Fruit fly (Drosophila melanogaster): ENCODE data around the gene Pa1.

Pa1 gene

DNA sequence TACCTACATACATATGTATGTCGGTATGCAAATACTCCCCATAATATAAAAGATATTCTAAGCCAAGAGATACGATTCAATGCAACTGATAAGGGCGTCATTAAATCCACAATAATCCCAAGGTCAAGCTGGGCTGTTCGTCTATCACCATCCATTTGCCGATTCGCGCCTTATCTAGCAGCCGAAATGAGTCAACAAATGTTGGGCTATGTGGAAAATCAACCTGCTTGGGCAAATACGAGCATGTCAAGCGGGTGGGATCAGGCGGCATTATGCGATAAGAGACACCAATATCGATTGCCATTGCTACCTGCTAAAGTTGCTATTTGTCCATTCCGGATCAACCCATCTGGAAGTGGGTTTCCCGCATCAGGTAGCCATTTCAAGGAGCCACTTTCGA is 36.4 kb upstream of the Pa1 start:
- TF ChIP-seq CG10631 (GFP tag; optimal IDR thresholded peaks at IDR 0.05), result no peak
- peak; percentile 42 for TF ChIP-seq fkh (GFP tag; optimal IDR thresholded peaks at IDR 0.05)
- no peak for TF ChIP-seq Hr4 (GFP tag; optimal IDR thresholded peaks at IDR 0.05)
- TF ChIP-seq svp (GFP tag), result peak; percentile 81
- no peak for TF ChIP-seq topi (GFP tag; optimal IDR thresholded peaks at IDR 0.05)
- TF ChIP-seq Eip78C (GFP tag), result peak; percentile 32

- TF ChIP-seq spab (GFP tag; optimal IDR thresholded peaks at IDR 0.05) (no peak), achi (GFP tag; optimal IDR thresholded peaks at IDR 0.05) (peak; percentile 4), svp (GFP tag) (peak; percentile 33), pdm3 (GFP tag; optimal IDR thresholded peaks at IDR 0.05) (peak; percentile 6), CG11762 (GFP tag; optimal IDR thresholded peaks at IDR 0.05; ENCODE audit: insufficient read depth) (no peak), CG9139 (GFP tag; optimal IDR thresholded peaks at IDR 0.05) (no peak), Sox14 (GFP tag; optimal IDR thresholded peaks at IDR 0.05) (peak; percentile 23), CG1621 (tag; optimal IDR thresholded peaks at IDR 0.05) (peak; percentile 2), Eip75B (GFP tag; optimal IDR thresholded peaks at IDR 0.05) (no peak), CG6808 (GFP tag; optimal IDR thresholded peaks at IDR 0.05) (peak; percentile 17), Gug (GFP tag; IDR thresholded peaks at IDR 0.05) (no peak), Smox (GFP tag; optimal IDR thresholded peaks at IDR 0.05) (no peak), Eip78C (GFP tag) (peak; percentile 60), CG7368 (GFP tag; optimal IDR thresholded peaks at IDR 0.05) (no peak), ss (GFP tag; optimal IDR thresholded peaks at IDR 0.05) (peak in 1 of 2 experiments; percentile 40), CG16779 (tag; optimal IDR thresholded peaks at IDR 0.05) (no peak), Blimp-1 (GFP tag; optimal IDR thresholded peaks at IDR 0.05) (no peak), fkh (GFP tag; optimal IDR thresholded peaks at IDR 0.05) (peak; percentile 57), Met (GFP tag; optimal IDR thresholded peaks at IDR 0.05) (peak; percentile 23), acj6 (GFP tag; optimal IDR thresholded peaks at IDR 0.05) (no peak), Hr38 (GFP tag; optimal IDR thresholded peaks at IDR 0.05) (no peak), Sox102F (GFP tag; optimal IDR thresholded peaks at IDR 0.05) (no peak), OdsH (GFP tag; optimal IDR thresholded peaks at IDR 0.05) (peak; percentile 0), Hr39 (GFP tag; optimal IDR thresholded peaks at IDR 0.05) (no peak), esn (GFP tag; optimal IDR thresholded peaks at IDR 0.05) (peak; percentile 24)
Measured at dm6 chrX:11325175-11325768, 33.8 kb upstream of the Pa1 start, which contains the start of gene Gapvd1. Gene Gapvd1, plus strand, starts transcription at chrX:11325385.

DNA sequence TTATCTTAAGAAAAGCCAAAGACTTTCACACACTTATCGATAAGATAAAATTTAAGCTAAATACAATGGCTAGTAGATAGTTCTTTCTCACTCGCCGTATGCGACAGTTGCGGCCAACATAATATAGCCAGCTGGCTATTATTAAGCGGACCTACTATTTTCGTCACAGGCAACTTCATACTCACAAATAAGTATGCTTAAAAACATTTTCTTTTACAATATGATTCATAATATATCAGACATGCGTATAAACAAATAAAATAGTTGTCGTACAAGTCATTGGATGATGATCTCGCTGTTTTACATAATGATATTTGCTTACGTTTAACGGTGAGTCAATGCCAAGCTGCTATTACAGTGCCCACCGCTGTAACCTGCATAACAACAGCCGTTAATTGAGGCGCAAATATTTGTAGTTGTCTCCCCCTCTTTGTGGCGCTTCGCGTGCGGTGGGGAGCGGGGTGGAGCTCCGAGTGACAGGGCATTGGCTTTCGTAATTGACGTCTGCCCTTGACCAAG is 32.8 kb upstream of the Pa1 start:
- TF ChIP-seq vri (GFP tag; optimal IDR thresholded peaks at IDR 0.05) (peak; percentile 65), fkh (GFP tag; optimal IDR thresholded peaks at IDR 0.05) (peak; percentile 97), pdm3 (GFP tag; optimal IDR thresholded peaks at IDR 0.05) (peak; percentile 83), Eip93F (GFP tag; optimal IDR thresholded peaks at IDR 0.05) (no peak), Hr4 (GFP tag; optimal IDR thresholded peaks at IDR 0.05) (peak; percentile 84), topi (GFP tag; optimal IDR thresholded peaks at IDR 0.05) (peak; percentile 72), CG15336 (GFP tag; IDR thresholded peaks at IDR 0.05) (peak; percentile 79), eg (GFP tag; IDR thresholded peaks at IDR 0.05) (peak; percentile 76), Gug (GFP tag; IDR thresholded peaks at IDR 0.05) (peak; percentile 58; the same call in 1 of the 2 replicates), CG11902 (GFP tag; optimal IDR thresholded peaks at IDR 0.05) (peak; percentile 59), CG8319 (GFP tag; optimal IDR thresholded peaks at IDR 0.05) (peak; percentile 33), CG6808 (GFP tag; optimal IDR thresholded peaks at IDR 0.05) (peak; percentile 76), CG32006 (GFP tag; optimal IDR thresholded peaks at IDR 0.05) (peak; percentile 84), lz (GFP tag; optimal IDR thresholded peaks at IDR 0.05) (peak; percentile 68), CG8632 (GFP tag; optimal IDR thresholded peaks at IDR 0.05) (peak; percentile 60), dsx (GFP tag; optimal IDR thresholded peaks at IDR 0.05; ENCODE audit: poor library complexity, severe bottlenecking) (peak; percentile 60), CG1621 (tag; optimal IDR thresholded peaks at IDR 0.05) (peak; percentile 74), Hr39 (GFP tag; optimal IDR thresholded peaks at IDR 0.05) (peak; percentile 68), CG3919 (GFP tag; optimal IDR thresholded peaks at IDR 0.05) (peak; percentile 70), Eip75B (GFP tag; optimal IDR thresholded peaks at IDR 0.05) (peak; percentile 73), svp (GFP tag) (peak; percentile 91), CG11762 (GFP tag; optimal IDR thresholded peaks at IDR 0.05; ENCODE audit: insufficient read depth) (peak; percentile 67), Smox (GFP tag; optimal IDR thresholded peaks at IDR 0.05) (peak; percentile 70), CG6276 (GFP tag; optimal IDR thresholded peaks at IDR 0.05) (peak; percentile 79), Ets21C (GFP tag; optimal IDR thresholded peaks at IDR 0.05) (peak; percentile 58), Eip78C (GFP tag) (peak; percentile 95), CG10631 (GFP tag; optimal IDR thresholded peaks at IDR 0.05) (peak; percentile 72), CG16779 (tag; optimal IDR thresholded peaks at IDR 0.05) (peak; percentile 59), CG6163 (GFP tag; IDR thresholded peaks at IDR 0.05) (peak; percentile 72), CG7368 (GFP tag; optimal IDR thresholded peaks at IDR 0.05) (peak; percentile 43), CG31627 (GFP tag; optimal IDR thresholded peaks at IDR 0.05) (peak; percentile 75), CG6854 (GFP tag; optimal IDR thresholded peaks at IDR 0.05) (no peak)
